Worm (Caenorhabditis elegans) whole organism, L2 larva: Measurements from ENCODE around the gene irg-3.
"Not testable (repeated sequence)": the region's sequence is repeated elsewhere in the genome, so short reads cannot be mapped to it uniquely, and the experiment has no call there.

ENCODE experiments used
- C34F6.9 ChIP-seq: fragments of 150-350 bp; optimal IDR thresholded peaks from 2 replicates; lab custom pipeline; 2014; ENCODE audit warnings: missing biosample characterization, missing genetic modification characterization
- F13H6.1 ChIP-seq: sonication (generic microtip); optimal IDR thresholded peaks from 2 replicates; lab custom pipeline; 2016; ENCODE audit warnings: missing genetic modification characterization, missing compliant biosample characterization
- R02D3.7 ChIP-seq: fragments of 150-350 bp; optimal IDR thresholded peaks from 2 replicates; lab custom pipeline; 2014; ENCODE audit warnings: missing biosample characterization, missing genetic modification characterization
- ZK546.5 ChIP-seq: sonication (generic microtip); optimal IDR thresholded peaks from 2 replicates; lab custom pipeline; 2017; ENCODE audit warnings: missing biosample characterization, missing genetic modification characterization
- ama-1 ChIP-seq: fragments of 150-350 bp; optimal IDR thresholded peaks from 2 replicates; lab custom pipeline; 2018; ENCODE audit warnings: inconsistent platforms
- blmp-1 ChIP-seq: sonication (generic microtip); optimal IDR thresholded peaks from 2 replicates; lab custom pipeline; 2017; ENCODE audit warnings: missing genetic modification characterization, mild to moderate bottlenecking, missing compliant biosample characterization, antibody characterized with exemption, moderate library complexity; ENCODE audit not compliant: insufficient read depth
- ceh-16 ChIP-seq: fragments of 150-350 bp; optimal IDR thresholded peaks from 2 replicates; lab custom pipeline; 2014; ENCODE audit warnings: missing biosample characterization, missing genetic modification characterization
- ceh-82 ChIP-seq: fragments of 150-350 bp; optimal IDR thresholded peaks from 2 replicates; lab custom pipeline; 2014; ENCODE audit warnings: missing biosample characterization, missing genetic modification characterization
- crh-2 ChIP-seq: sonication (generic microtip); optimal IDR thresholded peaks from 2 replicates; lab custom pipeline; 2017; ENCODE audit warnings: missing biosample characterization, missing genetic modification characterization
- elt-1 ChIP-seq: fragments of 150-350 bp; optimal IDR thresholded peaks from 2 replicates; lab custom pipeline; 2014; ENCODE audit warnings: missing biosample characterization, missing genetic modification characterization
- elt-3 ChIP-seq: sonication (generic microtip); optimal IDR thresholded peaks from 2 replicates; lab custom pipeline; 2017; ENCODE audit warnings: missing biosample characterization, missing genetic modification characterization
- fos-1 ChIP-seq: fragments of 150-350 bp; optimal IDR thresholded peaks from 2 replicates; lab custom pipeline; 2014; ENCODE audit warnings: missing biosample characterization, missing genetic modification characterization
- gmeb-1 ChIP-seq: fragments of 150-350 bp; optimal IDR thresholded peaks from 2 replicates; lab custom pipeline; 2014; ENCODE audit warnings: missing biosample characterization, missing genetic modification characterization
- lin-11 ChIP-seq: fragments of 150-350 bp; sonication (generic microtip); optimal IDR thresholded peaks from 2 replicates; lab custom pipeline; 2014; ENCODE audit warnings: missing biosample characterization, missing genetic modification characterization, inconsistent platforms, mixed read lengths
- lin-13 ChIP-seq: fragments of 150-350 bp; optimal IDR thresholded peaks from 2 replicates; lab custom pipeline; 2014; ENCODE audit warnings: missing biosample characterization, missing genetic modification reagents, missing genetic modification characterization
- lin-39 ChIP-seq: fragments of 150-350 bp; optimal IDR thresholded peaks from 2 replicates; lab custom pipeline; 2014; ENCODE audit warnings: missing biosample characterization, missing genetic modification reagents, missing genetic modification characterization
- lsy-2 ChIP-seq, 2 experiments: fragments of 150-350 bp in 1 of 2; sonication (generic microtip) in 1 of 2; optimal IDR thresholded peaks; 2 replicates each; lab custom pipeline; 2014 to 2017; ENCODE audit warnings: missing biosample characterization in 2 of 2, missing genetic modification characterization in 2 of 2
- mab-5 ChIP-seq: fragments of 150-350 bp; optimal IDR thresholded peaks from 2 replicates; lab custom pipeline; 2014; ENCODE audit warnings: missing biosample characterization, missing genetic modification characterization
- mdl-1 ChIP-seq, 2 experiments: fragments of 150-350 bp in 1 of 2; sonication (generic microtip) in 1 of 2; optimal IDR thresholded peaks; 2 replicates each; lab custom pipeline; 2017; ENCODE audit warnings: missing biosample characterization in 2 of 2, missing genetic modification characterization in 2 of 2
- nhr-11 ChIP-seq: fragments of 150-350 bp; optimal IDR thresholded peaks from 2 replicates; lab custom pipeline; 2014; ENCODE audit warnings: missing biosample characterization, missing genetic modification characterization
- nhr-12 ChIP-seq: fragments of 150-350 bp; optimal IDR thresholded peaks from 2 replicates; lab custom pipeline; 2014; ENCODE audit warnings: missing biosample characterization, missing genetic modification characterization
- nhr-129 ChIP-seq: fragments of 150-350 bp; optimal IDR thresholded peaks from 2 replicates; lab custom pipeline; 2014; ENCODE audit warnings: missing biosample characterization, missing genetic modification characterization
- nhr-21 ChIP-seq: fragments of 150-350 bp; optimal IDR thresholded peaks from 2 replicates; lab custom pipeline; 2014; ENCODE audit warnings: missing biosample characterization, missing genetic modification characterization
- nhr-23 ChIP-seq: fragments of 150-350 bp; optimal IDR thresholded peaks from 2 replicates; lab custom pipeline; 2014; ENCODE audit warnings: missing biosample characterization, missing genetic modification reagents, missing genetic modification characterization
- nhr-237 ChIP-seq: fragments of 150-350 bp; optimal IDR thresholded peaks from 2 replicates; lab custom pipeline; 2014; ENCODE audit warnings: missing biosample characterization, missing genetic modification characterization
- nhr-25 ChIP-seq: fragments of 150-350 bp; sonication (generic microtip); optimal IDR thresholded peaks from 3 replicates; lab custom pipeline; 2014; ENCODE audit warnings: missing biosample characterization, missing genetic modification characterization
- nhr-6 ChIP-seq: fragments of 150-350 bp; optimal IDR thresholded peaks from 2 replicates; lab custom pipeline; 2014; ENCODE audit warnings: missing biosample characterization, missing genetic modification characterization
- peb-1 ChIP-seq: fragments of 150-350 bp; optimal IDR thresholded peaks from 2 replicates; lab custom pipeline; 2014; ENCODE audit warnings: missing biosample characterization, missing genetic modification characterization
- sem-4 ChIP-seq: fragments of 150-350 bp; optimal IDR thresholded peaks from 2 replicates; lab custom pipeline; 2014; ENCODE audit warnings: missing biosample characterization, missing genetic modification reagents, missing genetic modification characterization
- skn-1 ChIP-seq: sonication (generic microtip); optimal IDR thresholded peaks from 2 replicates; lab custom pipeline; 2017; ENCODE audit warnings: missing biosample characterization, missing genetic modification characterization
- sma-3 ChIP-seq: sonication (generic microtip); optimal IDR thresholded peaks from 2 replicates; lab custom pipeline; 2016; ENCODE audit warnings: missing genetic modification reagents, missing genetic modification characterization, missing compliant biosample characterization
- sma-9 ChIP-seq, 2 experiments: fragments of 150-350 bp in 1 of 2; sonication (generic microtip) in 1 of 2; optimal IDR thresholded peaks; 2 replicates each; lab custom pipeline; 2014 to 2016; ENCODE audit warnings: missing genetic modification characterization in 2 of 2, mild to moderate bottlenecking in 1 of 2, missing biosample characterization in 1 of 2, missing compliant biosample characterization in 1 of 2, missing genetic modification reagents in 1 of 2, moderate library complexity in 1 of 2
- snpc-4 ChIP-seq: fragments of 150-350 bp; optimal IDR thresholded peaks from 2 replicates; lab custom pipeline; 2014; ENCODE audit warnings: missing biosample characterization, missing genetic modification characterization
- unc-55 ChIP-seq: fragments of 150-350 bp; sonication (generic microtip); optimal IDR thresholded peaks from 3 replicates; lab custom pipeline; 2014; ENCODE audit warnings: missing biosample characterization, missing genetic modification reagents, missing genetic modification characterization
- unc-62 ChIP-seq: fragments of 150-350 bp; optimal IDR thresholded peaks from 2 replicates; lab custom pipeline; 2014; ENCODE audit warnings: missing biosample characterization, missing genetic modification reagents, missing genetic modification characterization
- zag-1 ChIP-seq: fragments of 150-350 bp; optimal IDR thresholded peaks from 2 replicates; lab custom pipeline; 2014; ENCODE audit warnings: missing biosample characterization, missing genetic modification characterization
- ztf-11 ChIP-seq: sonication (generic microtip); optimal IDR thresholded peaks from 2 replicates; lab custom pipeline; 2017; ENCODE audit warnings: missing biosample characterization, missing genetic modification characterization
- ztf-4 ChIP-seq: fragments of 150-350 bp; optimal IDR thresholded peaks from 2 replicates; lab custom pipeline; 2014; ENCODE audit warnings: missing biosample characterization, missing genetic modification characterization

The irg-3 gene

DNA sequence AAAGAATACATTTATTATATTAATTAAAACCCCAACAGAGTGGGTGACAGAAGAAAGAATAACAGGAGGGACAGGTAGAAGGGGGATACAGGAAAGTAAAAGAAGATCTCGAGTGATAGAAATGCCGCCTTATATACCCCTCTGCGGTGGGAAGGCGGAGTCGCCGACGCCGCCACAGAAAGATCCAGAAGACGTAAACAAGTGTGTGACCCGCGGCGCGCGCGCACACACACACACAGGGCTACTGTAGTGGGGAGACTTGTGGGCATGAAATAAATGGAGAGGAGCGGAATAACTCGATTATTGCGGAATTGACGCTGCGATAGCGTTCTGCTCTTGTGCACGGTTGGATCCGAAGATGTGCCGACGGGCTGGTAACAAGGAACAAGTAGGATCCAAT lies 3.3 kb downstream of the irg-3 start:
- TF ChIP-seq nhr-25 (tag; lab: Kevin White, UChicago) (no peak), ztf-11 (tag; lab: Kevin White, UChicago) (no peak), unc-62 (no peak), zag-1 (no peak), R02D3.7 (tag; lab: Kevin White, UChicago) (no peak), nhr-237 (tag; lab: Kevin White, UChicago) (no peak), nhr-6 (tag; lab: Kevin White, UChicago) (no peak)

DNA sequence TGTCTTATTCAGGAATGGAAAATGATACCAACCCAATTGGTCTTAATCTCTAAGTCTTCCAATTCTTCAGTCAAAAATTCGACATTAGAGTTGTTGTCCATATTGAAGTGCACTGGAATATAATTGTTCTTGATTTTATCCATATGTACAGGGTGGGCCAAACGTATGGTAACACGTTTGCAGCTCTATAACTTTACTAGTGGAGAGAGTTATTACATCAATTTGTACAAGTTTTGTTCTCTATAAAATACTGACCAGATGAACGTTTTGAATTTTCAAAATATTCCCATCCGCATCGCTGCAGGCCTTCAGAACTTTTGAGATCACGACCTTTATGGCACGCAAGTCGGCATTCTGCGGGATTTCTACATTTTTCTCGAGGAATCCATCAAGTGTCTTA lies 6.4 kb downstream of the irg-3 start, which contains the start of gene F53E10.5:
Gene F53E10.5, minus strand, starts transcription at position 101 of the 400 bp plus-strand sequence.
- not testable (repeated sequence) for TF ChIP-seq sma-9 (GFP tag; optimal IDR thresholded peaks at IDR 0.05; lab: Kevin White, UChicago); sma-9 (tag; optimal IDR thresholded peaks at IDR 0.05; lab: Kevin White, UChicago); R02D3.7 (tag; lab: Kevin White, UChicago); elt-3

DNA sequence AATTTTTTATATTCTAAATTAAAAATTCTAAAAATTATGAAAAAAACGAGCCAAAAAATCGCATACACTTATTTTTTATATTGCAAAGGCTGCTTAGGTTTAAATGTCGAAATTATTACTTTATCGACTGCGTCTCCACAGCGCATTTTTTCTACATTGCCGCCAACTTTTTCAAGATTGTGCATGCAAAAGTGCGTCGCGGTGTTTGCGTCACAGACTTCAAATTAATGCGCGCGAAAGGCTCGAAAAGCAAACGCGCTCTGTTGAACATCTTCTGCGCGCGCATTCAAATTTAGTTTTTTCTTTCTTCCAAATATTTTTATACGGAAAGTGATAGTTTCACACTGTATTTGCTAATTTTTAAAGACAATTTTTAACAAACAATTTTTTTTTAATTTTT lies 8.2 kb downstream of the irg-3 start:
- TF ChIP-seq nhr-12 (tag; lab: Kevin White, UChicago) (no peak), crh-2 (tag; lab: Kevin White, UChicago) (peak; percentile 78), ama-1 (lab: Kevin White, UChicago) (no peak), lin-11 (peak; percentile 57), unc-62 (no peak), gmeb-1 (tag; lab: Kevin White, UChicago) (peak; percentile 99), lsy-2 (tag; optimal IDR thresholded peaks at IDR 0.05; lab: Kevin White, UChicago) (peak; percentile 69 to 90), zag-1 (peak; percentile 30), sem-4 (tag; lab: Kevin White, UChicago) (no peak), ZK546.5 (tag; lab: Kevin White, UChicago) (peak; percentile 55), nhr-21 (tag; lab: Kevin White, UChicago) (peak; percentile 56), blmp-1 (tag; lab: Kevin White, UChicago) (no peak), nhr-11 (tag; lab: Kevin White, UChicago) (no peak), lin-13 (GFP tag; lab: Kevin White, UChicago) (peak; percentile 88), peb-1 (tag; lab: Kevin White, UChicago) (no peak), snpc-4 (peak; percentile 46), mdl-1 (tag; optimal IDR thresholded peaks at IDR 0.05; lab: Kevin White, UChicago) (no peak), C34F6.9 (tag; lab: Kevin White, UChicago) (peak; percentile 69), nhr-129 (tag; lab: Kevin White, UChicago) (peak; percentile 81), ceh-82 (tag; lab: Kevin White, UChicago) (peak; percentile 30), unc-55 (peak; percentile 85), sma-3 (peak; percentile 66), sma-9 (GFP tag; optimal IDR thresholded peaks at IDR 0.05; lab: Kevin White, UChicago) (peak; percentile 89), sma-9 (tag; optimal IDR thresholded peaks at IDR 0.05; lab: Kevin White, UChicago) (no peak), nhr-237 (tag; lab: Kevin White, UChicago) (peak; percentile 29), ceh-16 (tag; lab: Kevin White, UChicago) (no peak), fos-1 (peak; percentile 29), F13H6.1 (tag; lab: Kevin White, UChicago) (peak; percentile 88), nhr-6 (tag; lab: Kevin White, UChicago) (peak; percentile 24), mab-5 (tag; lab: Kevin White, UChicago) (peak; percentile 33), ztf-4 (peak; percentile 28)
- TF ChIP-seq, all 48 proteins: peak for 21

DNA sequence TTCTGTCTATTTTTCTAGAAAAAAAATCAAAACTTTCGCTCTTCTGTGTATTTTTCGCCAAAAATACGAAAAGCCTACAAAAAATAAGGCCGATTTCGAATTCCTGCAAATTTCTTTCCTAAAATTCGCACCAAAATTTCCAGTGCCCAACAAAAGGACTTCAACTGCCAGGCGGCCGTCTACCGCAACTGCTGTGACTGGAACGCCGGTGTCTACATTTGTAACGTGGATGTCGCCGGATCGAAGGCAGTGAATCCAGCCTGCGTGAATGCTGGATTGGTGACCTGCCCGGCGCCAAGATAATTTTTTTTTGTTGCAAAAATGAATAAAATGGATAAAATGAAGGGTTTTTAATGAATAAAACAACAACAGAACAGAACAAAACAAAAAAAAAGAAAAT lies 9.4 kb downstream of the irg-3 start:
- no peak for TF ChIP-seq nhr-25 (tag; lab: Kevin White, UChicago)
- TF ChIP-seq nhr-23 (tag; lab: Kevin White, UChicago), result no peak
- TF ChIP-seq elt-3, result no peak
- no peak for TF ChIP-seq nhr-11 (tag; lab: Kevin White, UChicago)
- TF ChIP-seq blmp-1 (tag; lab: Kevin White, UChicago), result no peak
- TF ChIP-seq, all 48 proteins: peak for 0

DNA sequence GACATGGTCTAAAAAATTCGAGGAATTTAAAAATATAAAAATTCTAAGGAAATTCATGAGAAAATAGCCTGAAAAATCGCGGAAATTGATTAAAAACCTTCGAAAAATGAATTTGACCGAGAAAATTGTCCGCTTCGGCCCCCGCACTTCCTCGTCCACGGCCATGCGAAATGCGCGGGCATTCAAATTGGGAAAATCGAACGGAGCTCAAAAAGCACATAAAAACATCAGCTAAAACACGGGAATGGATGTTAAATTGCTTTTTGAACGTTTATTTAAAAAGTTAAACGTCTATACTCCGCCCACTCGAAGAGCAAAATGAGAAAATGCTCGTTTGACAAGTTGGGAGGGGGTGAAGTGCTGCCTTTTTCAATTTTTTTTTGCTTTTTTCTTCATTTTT lies 10.7 kb downstream of the irg-3 start, which contains the start of gene F53E10.6:
Gene F53E10.6, minus strand, starts transcription at position 8 of the 400 bp plus-strand sequence.
- peak; percentile 38 for TF ChIP-seq C34F6.9 (tag; lab: Kevin White, UChicago)
- no peak for TF ChIP-seq nhr-237 (tag; lab: Kevin White, UChicago)
- TF ChIP-seq gmeb-1 (tag; lab: Kevin White, UChicago), result peak; percentile 89
- TF ChIP-seq lin-39 (tag; lab: Kevin White, UChicago), result no peak
- no peak for TF ChIP-seq elt-1 (tag; lab: Kevin White, UChicago)
- no peak for TF ChIP-seq R02D3.7 (tag; lab: Kevin White, UChicago)
- no peak for TF ChIP-seq nhr-23 (tag; lab: Kevin White, UChicago)
- no peak for TF ChIP-seq unc-62
- peak; percentile 46 for TF ChIP-seq unc-55
- no peak for TF ChIP-seq blmp-1 (tag; lab: Kevin White, UChicago)
- TF ChIP-seq skn-1, result no peak
- no peak for TF ChIP-seq sma-3
- TF ChIP-seq ama-1 (lab: Kevin White, UChicago), result no peak
- no peak for TF ChIP-seq nhr-6 (tag; lab: Kevin White, UChicago)
- peak in 1 of 2 experiments; percentile 40 for TF ChIP-seq lsy-2 (tag; optimal IDR thresholded peaks at IDR 0.05; lab: Kevin White, UChicago)
- no peak for TF ChIP-seq ceh-16 (tag; lab: Kevin White, UChicago)
